Fruit fly (Drosophila melanogaster) whole organism, embryonic: ENCODE results near the gene tok.

Experiments used
- ATbp ChIP-seq: fragments of 200-800 bp; sonication (Bioruptor generic); optimal IDR thresholded peaks from 2 replicates; lab custom pipeline; 2017; ENCODE audit warnings: missing biosample characterization, mild to moderate bottlenecking, missing genetic modification characterization, missing genetic modification reagents
- B-H2 ChIP-seq: fragments of 200-800 bp; sonication (Bioruptor generic); optimal IDR thresholded peaks from 2 replicates; lab custom pipeline; 2018; ENCODE audit warnings: missing biosample characterization, mild to moderate bottlenecking, missing genetic modification characterization
- Blimp-1 ChIP-seq: fragments of 200-800 bp; sonication (Bioruptor generic); optimal IDR thresholded peaks from 3 replicates; lab custom pipeline; 2018; ENCODE audit warnings: missing biosample characterization, missing genetic modification characterization, mild to moderate bottlenecking, moderate library complexity, missing genetic modification reagents
- CG11398 ChIP-seq: fragments of 200-800 bp; sonication (Bioruptor generic); optimal IDR thresholded peaks from 2 replicates; lab custom pipeline; 2016; ENCODE audit warnings: missing biosample characterization, missing genetic modification characterization
- CG12155 ChIP-seq: fragments of 200-800 bp; sonication (Bioruptor generic); optimal IDR thresholded peaks from 3 replicates; lab custom pipeline; 2016; ENCODE audit warnings: missing biosample characterization, missing genetic modification characterization
- CG15696 ChIP-seq: fragments of 200-800 bp; sonication (Bioruptor generic); optimal IDR thresholded peaks from 2 replicates; lab custom pipeline; 2019; ENCODE audit warnings: missing biosample characterization, mild to moderate bottlenecking, missing genetic modification characterization, moderate library complexity
- CG1792 ChIP-seq: fragments of 200-800 bp; sonication (Bioruptor generic); optimal IDR thresholded peaks from 2 replicates; lab custom pipeline; 2016; ENCODE audit warnings: missing biosample characterization, missing genetic modification characterization
- CG18476 ChIP-seq: fragments of 200-800 bp; sonication (Bioruptor generic); optimal IDR thresholded peaks from 2 replicates; lab custom pipeline; 2016; ENCODE audit warnings: missing biosample characterization, mild to moderate bottlenecking, missing genetic modification characterization
- CG2116 ChIP-seq: fragments of 200-800 bp; sonication (Bioruptor generic); optimal IDR thresholded peaks from 3 replicates; lab custom pipeline; 2018; ENCODE audit warnings: missing biosample characterization, mild to moderate bottlenecking, missing genetic modification characterization
- CG2678 ChIP-seq: fragments of 200-800 bp; sonication (Bioruptor generic); optimal IDR thresholded peaks from 3 replicates; lab custom pipeline; 2019; ENCODE audit warnings: missing biosample characterization, mild to moderate bottlenecking, missing genetic modification characterization, moderate library complexity
- CG31365 ChIP-seq: fragments of 200-800 bp; sonication (Bioruptor generic); optimal IDR thresholded peaks from 2 replicates; lab custom pipeline; 2018; ENCODE audit warnings: missing biosample characterization, mild to moderate bottlenecking, missing genetic modification characterization
- CG31441 ChIP-seq: fragments of 200-800 bp; sonication (Bioruptor generic); IDR thresholded peaks from 2 replicates; pipeline ENCODE4 v1.3.6; 2022; ENCODE audit warnings: missing biosample characterization, missing genetic modification characterization
- CG33213 ChIP-seq: fragments of 200-800 bp; sonication (Bioruptor generic); optimal IDR thresholded peaks from 3 replicates; lab custom pipeline; 2016; ENCODE audit warnings: missing biosample characterization, missing genetic modification characterization
- CG3407 ChIP-seq: fragments of 200-800 bp; sonication (Bioruptor generic); optimal IDR thresholded peaks from 2 replicates; lab custom pipeline; 2018; ENCODE audit warnings: missing biosample characterization, mild to moderate bottlenecking, missing genetic modification characterization
- CG4360 ChIP-seq: fragments of 200-800 bp; sonication (Bioruptor generic); IDR thresholded peaks from 2 replicates; pipeline ENCODE4 v1.3.6; 2022; ENCODE audit warnings: missing biosample characterization, missing genetic modification characterization
- CG43689 ChIP-seq: fragments of 200-800 bp; sonication (Bioruptor generic); IDR thresholded peaks from 2 replicates; pipeline ENCODE4 v1.3.6; 2022; ENCODE audit warnings: missing biosample characterization, missing genetic modification characterization
- Chrac-16 ChIP-seq: fragments of 200-800 bp; sonication (Bioruptor generic); optimal IDR thresholded peaks from 3 replicates; lab custom pipeline; 2016; ENCODE audit warnings: missing biosample characterization, missing genetic modification characterization
- CrebB ChIP-seq: fragments of 200-800 bp; sonication (Bioruptor generic); optimal IDR thresholded peaks from 3 replicates; lab custom pipeline; 2018; ENCODE audit warnings: missing biosample characterization, mild to moderate bottlenecking, missing genetic modification characterization
- D19A ChIP-seq: fragments of 200-800 bp; optimal IDR thresholded peaks from 3 replicates; lab custom pipeline; 2019; ENCODE audit warnings: missing biosample characterization, mild to moderate bottlenecking, missing genetic modification characterization, moderate library complexity
- Dref ChIP-seq: fragments of 200-800 bp; sonication (Bioruptor generic); IDR thresholded peaks from 2 replicates; pipeline ENCODE4 v1.3.6; 2022; ENCODE audit warnings: missing biosample characterization, missing genetic modification characterization
- Fer3 ChIP-seq: fragments of 200-800 bp; sonication (Bioruptor generic); optimal IDR thresholded peaks from 2 replicates; lab custom pipeline; 2018; ENCODE audit warnings: missing biosample characterization, mild to moderate bottlenecking, missing genetic modification characterization, moderate library complexity
- GATAe ChIP-seq: fragments of 200-800 bp; sonication (Bioruptor generic); conservative IDR thresholded peaks from 2 replicates; pipeline ENCODE4 v1.3.6; 2022; ENCODE audit warnings: missing biosample characterization, missing genetic modification characterization
- Gsc ChIP-seq: fragments of 200-800 bp; sonication (Bioruptor generic); IDR thresholded peaks from 2 replicates; pipeline ENCODE4 v1.3.6; 2022; ENCODE audit warnings: missing biosample characterization, missing genetic modification characterization
- HLHmδ ChIP-seq: fragments of 200-800 bp; sonication (Bioruptor generic); optimal IDR thresholded peaks from 2 replicates; lab custom pipeline; 2018; ENCODE audit warnings: missing biosample characterization, mild to moderate bottlenecking, missing genetic modification characterization, moderate library complexity
- Mad ChIP-seq: fragments of 200-800 bp; sonication (Bioruptor generic); optimal IDR thresholded peaks from 2 replicates; lab custom pipeline; 2016; ENCODE audit warnings: missing biosample characterization, missing genetic modification characterization
- Opbp ChIP-seq: fragments of 200-800 bp; sonication (Bioruptor generic); IDR thresholded peaks from 3 replicates; pipeline ENCODE4 v1.3.6; 2022; ENCODE audit warnings: missing biosample characterization, missing genetic modification characterization; ENCODE audit not compliant: partially characterized antibody
- Ravus ChIP-seq: fragments of 200-800 bp; sonication (Bioruptor generic); IDR thresholded peaks from 2 replicates; pipeline ENCODE4 v1.3.6; 2022; ENCODE audit warnings: missing biosample characterization, missing genetic modification characterization
- Side ChIP-seq: fragments of 200-800 bp; sonication (Bioruptor generic); optimal IDR thresholded peaks from 2 replicates; lab custom pipeline; 2016; ENCODE audit warnings: missing biosample characterization, missing genetic modification characterization
- Sox100B ChIP-seq: fragments of 200-800 bp; sonication (Bioruptor generic); optimal IDR thresholded peaks from 3 replicates; lab custom pipeline; 2018; ENCODE audit warnings: missing biosample characterization, mild to moderate bottlenecking, missing genetic modification characterization
- Ssrp ChIP-seq: fragments of 200-800 bp; sonication (Bioruptor generic); optimal IDR thresholded peaks from 2 replicates; lab custom pipeline; 2018; ENCODE audit warnings: missing biosample characterization, mild to moderate bottlenecking, missing genetic modification characterization, moderate library complexity
- Taf1 ChIP-seq: fragments of 200-800 bp; sonication (Bioruptor generic); IDR thresholded peaks from 2 replicates; pipeline ENCODE4 v1.3.6; 2022; ENCODE audit warnings: missing biosample characterization, missing genetic modification characterization
- YL-1 ChIP-seq: fragments of 200-800 bp; sonication (Bioruptor generic); optimal IDR thresholded peaks from 3 replicates; lab custom pipeline; 2017; ENCODE audit warnings: missing biosample characterization, mild to moderate bottlenecking, missing genetic modification characterization
- al ChIP-seq: fragments of 200-800 bp; sonication (Bioruptor generic); IDR thresholded peaks from 2 replicates; pipeline ENCODE4 v1.3.6; 2022; ENCODE audit warnings: missing biosample characterization, missing genetic modification characterization
- br ChIP-seq: fragments of >200 bp; optimal IDR thresholded peaks from 2 replicates; lab custom pipeline; 2017
- corto ChIP-seq: fragments of 200-800 bp; sonication (Bioruptor generic); optimal IDR thresholded peaks from 2 replicates; lab custom pipeline; 2016; ENCODE audit warnings: missing biosample characterization, mild to moderate bottlenecking, missing genetic modification characterization, moderate library complexity
- dpn ChIP-seq, 2 experiments: fragments of 200-800 bp; sonication (Bioruptor generic); optimal IDR thresholded peaks; 3 replicates each; lab custom pipeline; 2016; ENCODE audit warnings: missing biosample characterization in 2 of 2, missing genetic modification characterization in 2 of 2
- en ChIP-seq: fragments of 200-800 bp; sonication (Bioruptor generic); optimal IDR thresholded peaks from 2 replicates; lab custom pipeline; 2016; ENCODE audit warnings: missing biosample characterization, missing genetic modification characterization
- eyg ChIP-seq: fragments of 200-800 bp; sonication (Bioruptor generic); optimal IDR thresholded peaks from 3 replicates; lab custom pipeline; 2016; ENCODE audit warnings: missing biosample characterization, missing genetic modification characterization
- fu2 ChIP-seq: fragments of 200-800 bp; sonication (Bioruptor generic); optimal IDR thresholded peaks from 2 replicates; lab custom pipeline; 2016; ENCODE audit warnings: missing biosample characterization, missing genetic modification characterization
- gt ChIP-seq: fragments of 200-800 bp; sonication (Bioruptor generic); IDR thresholded peaks from 2 replicates; pipeline ENCODE4 v1.3.6; 2022; ENCODE audit warnings: missing biosample characterization, missing genetic modification characterization
- lov ChIP-seq, 2 experiments: fragments of 200-800 bp in 1 of 2; fragments of >200 bp in 1 of 2; sonication (Bioruptor generic) in 1 of 2; IDR thresholded peaks in 1 of 2; optimal IDR thresholded peaks in 1 of 2; 2 replicates in 1 of 2; 3 replicates in 1 of 2; pipeline versions ENCODE4 v1.3.6 to Lab custom; 2017 to 2022; ENCODE audit warnings: missing biosample characterization in 1 of 2, missing genetic modification characterization in 1 of 2
- mirr ChIP-seq: fragments of 200-800 bp; sonication (Bioruptor generic); optimal IDR thresholded peaks from 3 replicates; lab custom pipeline; 2018; ENCODE audit warnings: missing biosample characterization, mild to moderate bottlenecking, missing genetic modification characterization
- pan ChIP-seq, 4 experiments: fragments of >200 bp in 3 of 4; fragments of 200-800 bp in 1 of 4; sonication (Bioruptor generic) in 1 of 4; optimal IDR thresholded peaks in 3 of 4; IDR thresholded peaks in 1 of 4; 2 replicates each; pipeline versions ENCODE4 v1.3.6 to Lab custom; 2017 to 2022; ENCODE audit warnings: missing biosample characterization in 2 of 4, missing genetic modification characterization in 2 of 4, mixed read lengths in 1 of 4
- peb ChIP-seq: fragments of 200-800 bp; sonication (Bioruptor generic); IDR thresholded peaks from 2 replicates; pipeline ENCODE4 v1.3.6; 2022; ENCODE audit warnings: missing biosample characterization, missing genetic modification characterization
- pros ChIP-seq: fragments of 200-800 bp; sonication (Bioruptor generic); optimal IDR thresholded peaks from 3 replicates; lab custom pipeline; 2019; ENCODE audit warnings: missing biosample characterization, mild to moderate bottlenecking, missing genetic modification characterization, moderate library complexity
- scrt ChIP-seq: fragments of 200-800 bp; sonication (Bioruptor generic); optimal IDR thresholded peaks from 2 replicates; lab custom pipeline; 2018; ENCODE audit warnings: missing biosample characterization, mild to moderate bottlenecking, missing genetic modification characterization, moderate library complexity
- sd ChIP-seq: fragments of 200-800 bp; sonication (Bioruptor generic); optimal IDR thresholded peaks from 3 replicates; lab custom pipeline; 2018; ENCODE audit warnings: missing biosample characterization, mild to moderate bottlenecking, missing genetic modification characterization, moderate library complexity
- sna ChIP-seq: fragments of 200-800 bp; sonication (Bioruptor generic); IDR thresholded peaks from 2 replicates; pipeline ENCODE4 v1.3.6; 2022; ENCODE audit warnings: missing biosample characterization, missing genetic modification characterization; ENCODE audit not compliant: partially characterized antibody
- sqz ChIP-seq: fragments of 200-800 bp; sonication (Bioruptor generic); optimal IDR thresholded peaks from 3 replicates; lab custom pipeline; 2018; ENCODE audit warnings: missing biosample characterization, mild to moderate bottlenecking, missing genetic modification characterization
- toy ChIP-seq: fragments of 200-800 bp; sonication (Bioruptor generic); IDR thresholded peaks from 2 replicates; pipeline ENCODE4 v1.3.6; 2022; ENCODE audit warnings: missing biosample characterization, missing genetic modification characterization
- vnd ChIP-seq: fragments of 200-800 bp; sonication (Bioruptor generic); IDR thresholded peaks from 3 replicates; pipeline ENCODE4 v1.3.6; 2022; ENCODE audit warnings: missing biosample characterization, missing genetic modification characterization; ENCODE audit not compliant: partially characterized antibody

Gene tok

dm6 chr3R:24753561-24754027, 34.1 kb downstream of the tok start, which contains the start of gene asp (continued):
- TF ChIP-seq Fer3 (no peak), CG2116 (GFP tag; lab: Kevin White, UChicago) (peak; percentile 92), vnd (GFP tag; lab: Robert Waterston, UW) (peak; percentile 85), Dref (peak; percentile 93), pan (optimal IDR thresholded peaks at IDR 0.05; lab: Kevin White, UChicago) (no peak), pan (GFP tag; optimal IDR thresholded peaks at IDR 0.05 in 1 of 2, IDR thresholded peaks at IDR 0.05 in 1 of 2) (no peak), pros (no peak), gt (GFP tag; lab: Robert Waterston, UW) (no peak), eyg (GFP tag; lab: Kevin White, UChicago) (no peak), en (GFP tag; lab: Kevin White, UChicago) (no peak), CrebB (tag; lab: Kevin White, UChicago) (no peak), sd (no peak), CG4360 (GFP tag; lab: Robert Waterston, UW) (no peak), CG2678 (tag; lab: Kevin White, UChicago) (no peak), Ravus (GFP tag; lab: Robert Waterston, UW) (no peak), B-H2 (GFP tag; lab: Kevin White, UChicago) (no peak), corto (GFP tag; lab: Kevin White, UChicago) (no peak), Opbp (peak; percentile 76; the same call in 2 of the 3 replicates), peb (GFP tag; lab: Robert Waterston, UW) (no peak), CG31365 (no peak), CG11398 (GFP tag; lab: Kevin White, UChicago) (no peak), lov (optimal IDR thresholded peaks at IDR 0.05; lab: Kevin White, UChicago) (no peak), lov (GFP tag; IDR thresholded peaks at IDR 0.05; lab: Robert Waterston, UW) (no peak), CG1792 (GFP tag; lab: Kevin White, UChicago) (no peak), CG15696 (tag; lab: Kevin White, UChicago) (no peak), dpn (GFP tag; optimal IDR thresholded peaks at IDR 0.05; lab: Kevin White, UChicago) (no peak), Chrac-16 (GFP tag; lab: Kevin White, UChicago) (peak; percentile 27), al (GFP tag; lab: Robert Waterston, UW) (no peak), Ssrp (no peak), Side (GFP tag; lab: Kevin White, UChicago) (no peak), CG43689 (GFP tag; lab: Robert Waterston, UW) (no peak), CG18476 (no peak), Taf1 (GFP tag; lab: Robert Waterston, UW) (no peak), CG12155 (GFP tag; lab: Kevin White, UChicago) (no peak), mirr (GFP tag; lab: Kevin White, UChicago) (no peak), CG3407 (GFP tag; lab: Kevin White, UChicago) (no peak), ATbp (GFP tag; lab: Kevin White, UChicago) (no peak), CG33213 (GFP tag; lab: Kevin White, UChicago) (no peak), Sox100B (GFP tag; lab: Kevin White, UChicago) (no peak), fu2 (GFP tag; lab: Kevin White, UChicago) (no peak), scrt (GFP tag; lab: Kevin White, UChicago) (no peak), toy (no peak), YL-1 (GFP tag; lab: Kevin White, UChicago) (no peak), Mad (GFP tag; lab: Kevin White, UChicago) (no peak), sqz (GFP tag; lab: Kevin White, UChicago) (no peak), HLHmδ (GFP tag; lab: Kevin White, UChicago) (no peak), Gsc (GFP tag; lab: Robert Waterston, UW) (no peak), br (lab: Kevin White, UChicago) (no peak), GATAe (no peak), Blimp-1 (GFP tag; lab: Kevin White, UChicago) (peak; percentile 35), D19A (tag; lab: Kevin White, UChicago) (no peak), sna (GFP tag; lab: Robert Waterston, UW) (peak; percentile 91), CG31441 (GFP tag; lab: Robert Waterston, UW) (no peak)
